Worm (Caenorhabditis elegans) whole organism, L2 larva: ENCODE data around the gene Y54G2A.12.

Source experiments
- F13H6.1 ChIP-seq: sonication (generic microtip); optimal IDR thresholded peaks from 2 replicates; lab custom pipeline; 2016; ENCODE audit warnings: missing genetic modification characterization, missing compliant biosample characterization
- ama-1 ChIP-seq: fragments of 150-350 bp; optimal IDR thresholded peaks from 2 replicates; lab custom pipeline; 2018; ENCODE audit warnings: inconsistent platforms
- elt-3 ChIP-seq: sonication (generic microtip); optimal IDR thresholded peaks from 2 replicates; lab custom pipeline; 2017; ENCODE audit warnings: missing biosample characterization, missing genetic modification characterization
- lin-13 ChIP-seq: fragments of 150-350 bp; optimal IDR thresholded peaks from 2 replicates; lab custom pipeline; 2014; ENCODE audit warnings: missing biosample characterization, missing genetic modification reagents, missing genetic modification characterization
- nhr-25 ChIP-seq: fragments of 150-350 bp; sonication (generic microtip); optimal IDR thresholded peaks from 3 replicates; lab custom pipeline; 2014; ENCODE audit warnings: missing biosample characterization, missing genetic modification characterization
- sma-3 ChIP-seq: sonication (generic microtip); optimal IDR thresholded peaks from 2 replicates; lab custom pipeline; 2016; ENCODE audit warnings: missing genetic modification reagents, missing genetic modification characterization, missing compliant biosample characterization
- snpc-4 ChIP-seq: fragments of 150-350 bp; optimal IDR thresholded peaks from 2 replicates; lab custom pipeline; 2014; ENCODE audit warnings: missing biosample characterization, missing genetic modification characterization
- unc-55 ChIP-seq: fragments of 150-350 bp; sonication (generic microtip); optimal IDR thresholded peaks from 3 replicates; lab custom pipeline; 2014; ENCODE audit warnings: missing biosample characterization, missing genetic modification reagents, missing genetic modification characterization
- ztf-11 ChIP-seq: sonication (generic microtip); optimal IDR thresholded peaks from 2 replicates; lab custom pipeline; 2017; ENCODE audit warnings: missing biosample characterization, missing genetic modification characterization

DNA sequence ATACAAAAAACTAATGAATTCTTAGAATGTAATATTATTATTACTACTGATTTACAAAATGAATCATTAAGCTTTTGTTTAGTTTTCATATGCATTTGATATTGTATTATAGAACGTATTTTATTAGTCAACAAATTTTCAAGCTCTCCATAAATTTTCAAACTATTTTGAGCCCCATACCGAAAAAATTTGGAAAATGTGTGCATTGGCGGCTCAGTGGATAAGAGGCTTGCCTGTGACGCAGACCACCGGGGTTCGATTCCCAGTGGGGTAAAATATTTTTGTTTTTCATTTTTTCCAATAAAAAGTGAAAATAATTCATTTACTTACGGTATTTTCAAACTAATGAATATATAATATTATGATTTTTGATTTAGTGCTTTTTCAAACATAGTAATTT, 44.2 kb downstream of the Y54G2A.12 start:
- TF ChIP-seq elt-3 (tag; lab: Kevin White, UChicago) (no peak), ama-1 (lab: Kevin White, UChicago) (no peak), nhr-25 (tag; lab: Kevin White, UChicago) (no peak), lin-13 (GFP tag; lab: Kevin White, UChicago) (no peak), sma-3 (GFP tag; lab: Kevin White, UChicago) (no peak), ztf-11 (tag; lab: Kevin White, UChicago) (no peak), F13H6.1 (tag; lab: Kevin White, UChicago) (no peak), snpc-4 (tag; lab: Kevin White, UChicago) (no peak), unc-55 (GFP tag; lab: Kevin White, UChicago) (no peak)
